Fruit fly (Drosophila melanogaster): ENCODE data around the gene CG42507.

dm6 chr3L:14728460-14728859, 29.3 kb downstream of the CG42507 start, which contains the start of gene CG13473:
- TF ChIP-seq Snoo (tag; optimal IDR thresholded peaks at IDR 0.05): no peak
- no peak for TF ChIP-seq CG14655 (GFP tag; optimal IDR thresholded peaks at IDR 0.05)
- TF ChIP-seq CG8159 (tag; optimal IDR thresholded peaks at IDR 0.05): no peak
- no peak for TF ChIP-seq CG34367 (tag; optimal IDR thresholded peaks at IDR 0.05)
- TF ChIP-seq CG8301 (tag; optimal IDR thresholded peaks at IDR 0.05): no peak
- TF ChIP-seq CG17806 (tag; optimal IDR thresholded peaks at IDR 0.05): no peak
- TF ChIP-seq CG9948 (tag; optimal IDR thresholded peaks at IDR 0.05): no peak
- no peak for TF ChIP-seq CG4496 (GFP tag; IDR thresholded peaks at IDR 0.05)
- TF ChIP-seq D1 (tag; optimal IDR thresholded peaks at IDR 0.05): no peak
- no peak for TF ChIP-seq CG32121 (GFP tag; IDR thresholded peaks at IDR 0.05)
- no peak for TF ChIP-seq EcR (GFP tag; optimal IDR thresholded peaks at IDR 0.05)
- TF ChIP-seq CG15710 (tag; optimal IDR thresholded peaks at IDR 0.05): no peak
- TF ChIP-seq CG12605 (GFP tag; IDR thresholded peaks at IDR 0.05): no peak
- no peak for TF ChIP-seq fd96Ca (GFP tag; IDR thresholded peaks at IDR 0.05)

All from whole organism, pupa.